Worm (Caenorhabditis elegans) whole organism, late embryonic: ENCODE results near the gene dyf-4.

ENCODE experiments used
- ceh-19 ChIP-seq: fragments of 200-800 bp; sonication (Bioruptor generic); optimal IDR thresholded peaks from 2 replicates; lab custom pipeline; 2018; ENCODE audit warnings: mild to moderate bottlenecking, missing genetic modification characterization, missing compliant biosample characterization
- ceh-34 ChIP-seq: sonication (generic microtip); optimal IDR thresholded peaks from 2 replicates; lab custom pipeline; 2016; ENCODE audit warnings: mild to moderate bottlenecking, missing genetic modification characterization, missing compliant biosample characterization
- dmd-4 ChIP-seq: sonication (generic microtip); optimal IDR thresholded peaks from 2 replicates; lab custom pipeline; 2016; ENCODE audit warnings: borderline replicate concordance, missing genetic modification characterization, missing compliant biosample characterization
- gmeb-2 ChIP-seq: sonication (generic microtip); optimal IDR thresholded peaks from 2 replicates; lab custom pipeline; 2016; ENCODE audit warnings: missing genetic modification characterization, inconsistent platforms, missing compliant biosample characterization
- lim-6 ChIP-seq: sonication (generic microtip); optimal IDR thresholded peaks from 2 replicates; lab custom pipeline; 2016; ENCODE audit warnings: missing genetic modification characterization, missing compliant biosample characterization
- mec-3 ChIP-seq: sonication (generic microtip); optimal IDR thresholded peaks from 2 replicates; lab custom pipeline; 2016; ENCODE audit warnings: borderline replicate concordance, missing genetic modification characterization, missing compliant biosample characterization
- nhr-11 ChIP-seq: fragments of 150-350 bp; optimal IDR thresholded peaks from 2 replicates; lab custom pipeline; 2014; ENCODE audit warnings: missing biosample characterization, missing genetic modification characterization
- pha-4 ChIP-seq: fragments of 150-350 bp; optimal IDR thresholded peaks from 2 replicates; lab custom pipeline; 2018; ENCODE audit warnings: missing biosample characterization, missing genetic modification reagents, missing genetic modification characterization
- pqm-1 ChIP-seq: sonication (generic microtip); optimal IDR thresholded peaks from 2 replicates; lab custom pipeline; 2016; ENCODE audit warnings: missing genetic modification characterization, missing compliant biosample characterization
- rnt-1 ChIP-seq: sonication (generic microtip); optimal IDR thresholded peaks from 2 replicates; lab custom pipeline; 2016; ENCODE audit warnings: missing genetic modification characterization, missing compliant biosample characterization
- tbx-2 ChIP-seq: sonication (generic microtip); optimal IDR thresholded peaks from 2 replicates; lab custom pipeline; 2016; ENCODE audit warnings: missing genetic modification characterization, missing compliant biosample characterization
- tbx-7 ChIP-seq: sonication (generic microtip); optimal IDR thresholded peaks from 2 replicates; lab custom pipeline; 2016; ENCODE audit warnings: missing genotype, missing genetic modification characterization, missing compliant biosample characterization

DNA sequence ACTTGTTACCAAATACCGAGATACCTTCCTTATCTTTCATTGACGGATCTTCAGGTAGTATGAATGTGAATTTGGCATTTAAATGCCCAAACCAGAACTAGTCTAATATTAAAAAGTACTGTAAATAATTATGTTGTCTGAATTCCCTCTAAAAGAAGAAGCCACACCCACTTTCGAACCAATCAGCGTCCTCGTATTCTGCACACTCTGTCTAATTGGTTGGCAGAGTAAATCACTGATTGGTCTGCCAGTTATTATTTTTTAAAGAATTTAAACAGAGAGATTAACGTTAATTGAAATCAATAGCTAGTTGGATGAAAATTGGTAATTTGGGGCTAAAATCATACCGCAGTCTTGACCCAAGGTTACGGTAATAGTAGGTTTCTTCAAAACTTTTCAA, 19.8 kb downstream of the dyf-4 start:
- TF ChIP-seq tbx-7 (no peak), ceh-19 (GFP tag; lab: Kevin White, UChicago) (no peak), mec-3 (tag; lab: Kevin White, UChicago) (no peak), pha-4 (tag; lab: Kevin White, UChicago) (no peak), pqm-1 (tag; lab: Kevin White, UChicago) (no peak), ceh-34 (tag; lab: Kevin White, UChicago) (no peak), dmd-4 (tag; lab: Kevin White, UChicago) (no peak), tbx-2 (no peak), gmeb-2 (no peak), nhr-11 (no peak), lim-6 (no peak), rnt-1 (no peak)
